Worm (Caenorhabditis elegans) whole organism, L4/young adult: ENCODE results near the gene F08F3.10.
A peak's percentile ranks its signal among the peaks of the same experiment; 100 is the strongest.

Source experiments
- W03F9.2 ChIP-seq: fragments of 150-350 bp; optimal IDR thresholded peaks from 2 replicates; lab custom pipeline; 2014; ENCODE audit warnings: missing biosample characterization, missing genetic modification characterization
- dao-5 ChIP-seq: sonication (generic microtip); optimal IDR thresholded peaks from 2 replicates; lab custom pipeline; 2016; ENCODE audit warnings: missing genotype, missing genetic modification characterization, moderate library complexity, missing compliant biosample characterization
- him-1 ChIP-seq: sonication (generic microtip); optimal IDR thresholded peaks from 2 replicates; lab custom pipeline; 2016; ENCODE audit warnings: missing genotype, missing genetic modification reagents, missing genetic modification characterization, missing compliant biosample characterization

Gene F08F3.10

ce11 chrV:5426337-5426736, 13.2 kb downstream of the F08F3.10 start:
- TF ChIP-seq him-1 (tag; lab: Kevin White, UChicago) (no peak), dao-5 (tag; lab: Kevin White, UChicago) (no peak), W03F9.2 (no peak)

ce11 chrV:5427860-5428259, 14.7 kb downstream of the F08F3.10 start, which contains the start of gene rhr-1:
Gene rhr-1 (plus strand): TSS chrV:5428160.
- TF ChIP-seq W03F9.2: no peak
- TF ChIP-seq him-1 (tag; lab: Kevin White, UChicago): no peak
- TF ChIP-seq dao-5 (tag; lab: Kevin White, UChicago): no peak

ce11 chrV:5432499-5432898, 19.3 kb downstream of the F08F3.10 start, which contains the start of gene F08F3.8:
Gene F08F3.8 (minus strand): TSS chrV:5432599.
- TF ChIP-seq W03F9.2: no peak
- no peak for TF ChIP-seq dao-5 (tag; lab: Kevin White, UChicago)
- TF ChIP-seq him-1 (tag; lab: Kevin White, UChicago): no peak

DNA sequence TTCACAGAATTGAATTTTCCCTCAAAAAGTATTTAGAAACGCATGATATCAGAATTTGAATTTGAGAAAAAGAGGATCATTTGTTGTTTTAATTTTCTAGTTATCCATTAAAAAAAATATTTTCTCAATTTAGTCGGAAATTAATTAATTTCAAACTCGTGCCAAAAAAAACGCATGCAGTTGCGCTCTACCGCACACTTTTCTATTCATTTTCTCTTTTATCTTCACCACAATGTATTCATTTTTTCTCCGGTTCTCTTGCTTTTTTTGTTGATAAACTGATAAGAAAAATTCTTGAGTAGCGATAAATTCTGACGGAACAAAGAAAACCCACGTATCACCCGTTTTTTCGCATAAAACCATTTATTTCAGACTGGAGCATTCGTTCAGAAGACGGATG, 19.9 kb downstream of the F08F3.10 start, which contains the start of gene acl-6:
Gene acl-6 (plus strand): TSS at position 367 of the 400 bp plus-strand sequence.
- TF ChIP-seq dao-5 (tag; lab: Kevin White, UChicago): no peak
- no peak for TF ChIP-seq him-1 (tag; lab: Kevin White, UChicago)
- peak; percentile 58 for TF ChIP-seq W03F9.2

- TF ChIP-seq W03F9.2 (no peak), dao-5 (tag; lab: Kevin White, UChicago) (no peak), him-1 (tag; lab: Kevin White, UChicago) (no peak)
Observed at ce11 chrV:5439068-5439467, 25.9 kb downstream of the F08F3.10 start, which contains the start of gene snpc-1.3. Gene snpc-1.3 (minus strand): TSS chrV:5439168.

ce11 chrV:5442366-5442765, 29.2 kb downstream of the F08F3.10 start:
- TF ChIP-seq W03F9.2 (no peak), him-1 (tag; lab: Kevin White, UChicago) (no peak), dao-5 (tag; lab: Kevin White, UChicago) (no peak)

DNA sequence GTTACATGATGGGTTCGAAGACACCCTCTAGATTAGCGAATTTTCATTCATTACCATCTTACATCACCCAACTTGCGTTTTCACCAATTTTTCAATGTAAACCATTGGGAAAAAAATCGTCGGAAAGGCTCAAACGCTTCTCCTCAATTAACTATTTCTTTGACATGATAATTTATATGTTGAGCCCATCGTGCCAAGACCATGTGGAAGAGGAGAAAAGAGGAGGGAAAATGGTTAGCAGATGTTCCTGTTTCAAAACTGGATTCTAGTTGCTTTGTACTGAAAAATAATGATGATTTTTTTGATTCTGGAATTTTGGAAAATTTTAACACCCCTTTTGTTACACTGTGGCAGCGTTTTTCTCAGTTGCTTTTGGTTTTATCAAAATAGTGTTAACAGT, 30.9 kb downstream of the F08F3.10 start:
- TF ChIP-seq dao-5 (tag; lab: Kevin White, UChicago): no peak
- no peak for TF ChIP-seq him-1 (tag; lab: Kevin White, UChicago)
- no peak for TF ChIP-seq W03F9.2

ce11 chrV:5445839-5446238, 32.7 kb downstream of the F08F3.10 start, which contains the start of gene F08F3.1:
Gene F08F3.1 (plus strand): TSS chrV:5446139.
- no peak for TF ChIP-seq him-1 (tag; lab: Kevin White, UChicago)
- no peak for TF ChIP-seq dao-5 (tag; lab: Kevin White, UChicago)
- no peak for TF ChIP-seq W03F9.2

- no peak for TF ChIP-seq him-1 (tag; lab: Kevin White, UChicago)
- TF ChIP-seq dao-5 (tag; lab: Kevin White, UChicago): no peak
- TF ChIP-seq W03F9.2: no peak
Observed at ce11 chrV:5447057-5447456, 33.9 kb downstream of the F08F3.10 start.

ce11 chrV:5450742-5451141, 37.6 kb downstream of the F08F3.10 start:
- no peak for TF ChIP-seq dao-5 (tag; lab: Kevin White, UChicago)
- TF ChIP-seq him-1 (tag; lab: Kevin White, UChicago): no peak
- no peak for TF ChIP-seq W03F9.2

- TF ChIP-seq W03F9.2 (no peak), him-1 (tag; lab: Kevin White, UChicago) (no peak), dao-5 (tag; lab: Kevin White, UChicago) (no peak)
Observed at ce11 chrV:5453615-5454014, 40.5 kb downstream of the F08F3.10 start, which contains the start of gene glc-3. Gene glc-3 (minus strand): TSS chrV:5453715.

DNA sequence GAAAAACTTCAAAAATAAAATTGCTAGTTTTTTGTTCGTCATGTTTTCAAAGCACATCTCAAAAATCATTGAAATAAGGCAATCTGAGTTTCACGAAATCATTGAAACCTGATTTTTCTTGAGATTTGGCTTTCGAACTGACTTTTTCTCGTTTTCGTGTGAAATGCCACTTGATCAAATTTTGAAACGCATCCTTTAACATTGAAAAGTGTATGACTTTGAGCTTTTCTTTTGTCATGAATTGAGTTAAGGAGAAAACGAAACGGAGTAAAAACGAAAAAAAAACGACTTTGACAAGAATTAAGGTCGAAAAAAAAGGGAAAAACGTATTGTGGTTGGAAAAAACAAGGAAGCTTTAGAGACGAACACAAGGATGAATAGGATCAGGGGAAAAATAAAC, 41.8 kb downstream of the F08F3.10 start:
- TF ChIP-seq him-1 (tag; lab: Kevin White, UChicago): no peak
- no peak for TF ChIP-seq dao-5 (tag; lab: Kevin White, UChicago)
- no peak for TF ChIP-seq W03F9.2

- no peak for TF ChIP-seq dao-5 (tag; lab: Kevin White, UChicago)
- TF ChIP-seq him-1 (tag; lab: Kevin White, UChicago): no peak
Observed at ce11 chrV:5459806-5460205, 46.7 kb downstream of the F08F3.10 start, which contains the start of gene ZC317.2. Gene ZC317.2 (plus strand): TSS chrV:5460106.

DNA sequence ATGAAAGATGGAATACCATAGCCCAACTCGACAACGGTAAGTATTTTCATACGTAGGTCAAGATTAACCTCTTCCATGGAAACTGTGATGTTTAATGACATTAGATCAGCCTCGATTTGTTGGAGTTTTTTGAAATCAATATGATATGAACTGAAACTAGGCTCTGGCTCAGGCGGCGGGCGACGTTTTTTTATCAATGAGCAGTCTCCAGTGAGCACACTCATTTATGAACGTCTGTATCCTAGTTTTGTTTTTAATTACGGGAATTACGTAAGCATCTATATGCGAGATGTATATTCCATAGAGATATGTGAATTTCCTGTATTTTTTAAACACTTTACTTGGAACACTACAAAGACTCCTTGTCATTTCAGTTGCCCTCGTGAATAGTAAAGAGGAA, 49.7 kb downstream of the F08F3.10 start, which contains the start of gene srg-67:
Gene srg-67 (minus strand): TSS at position 101 of the 400 bp plus-strand sequence.
- TF ChIP-seq dao-5 (tag; lab: Kevin White, UChicago) (no peak), W03F9.2 (no peak), him-1 (tag; lab: Kevin White, UChicago) (no peak)
